Worm (Caenorhabditis elegans): Measurements from ENCODE around the gene fzy-1.

fzy-1 gene

DNA sequence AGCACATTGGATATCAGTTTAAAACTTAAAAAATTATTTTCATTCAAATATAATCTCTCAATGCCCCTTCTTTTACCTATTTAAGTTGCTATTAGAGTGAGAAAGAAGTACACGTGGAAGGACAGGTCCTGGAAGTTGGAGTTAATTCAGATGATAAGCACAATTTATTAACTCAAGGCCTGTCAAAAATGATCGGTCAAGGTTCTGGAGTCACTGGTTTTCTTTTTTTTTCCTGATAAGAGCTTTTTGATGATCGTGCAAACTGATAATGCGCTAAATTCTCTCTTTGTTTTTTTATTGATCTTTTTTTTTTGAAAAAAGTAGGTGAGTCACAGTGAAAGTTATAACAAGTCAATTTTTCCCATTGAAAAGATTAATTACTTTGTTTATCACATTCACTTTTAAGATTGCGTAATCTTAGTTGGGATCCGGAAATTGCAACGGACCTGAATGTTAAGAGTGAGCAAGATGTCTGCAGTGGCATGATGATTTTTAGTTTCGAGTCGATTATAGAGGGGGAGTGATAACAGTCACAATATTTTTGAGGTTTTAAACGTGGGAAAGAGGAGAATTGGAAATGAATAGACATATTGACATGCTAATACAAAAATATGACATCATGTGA lies 12.0 kb downstream of the fzy-1 start:
- TF ChIP-seq ama-1 (optimal IDR thresholded peaks at IDR 0.05) (no peak), hmg-4 (GFP tag; optimal IDR thresholded peaks at IDR 0.05) (no peak), pes-1 (GFP tag; IDR thresholded peaks at IDR 0.05) (no peak), tra-4 (tag; optimal IDR thresholded peaks at IDR 0.05) (no peak), scrt-1 (GFP tag; IDR thresholded peaks at IDR 0.05) (no peak), aly-1 (tag; optimal IDR thresholded peaks at IDR 0.05) (no peak), flt-1 (GFP tag; IDR thresholded peaks at IDR 0.05) (no peak), tbx-37 (GFP tag; conservative IDR thresholded peaks at IDR 0.05) (no peak), F13C5.2 (tag; optimal IDR thresholded peaks at IDR 0.05) (no peak), hnd-1 (tag; optimal IDR thresholded peaks at IDR 0.05) (no peak), B0310.2 (tag; optimal IDR thresholded peaks at IDR 0.05) (no peak), tbx-11 (GFP tag; IDR thresholded peaks at IDR 0.05) (no peak), ceh-36 (tag; optimal IDR thresholded peaks at IDR 0.05) (no peak), ceh-13 (GFP tag; optimal IDR thresholded peaks at IDR 0.05) (no peak)

DNA sequence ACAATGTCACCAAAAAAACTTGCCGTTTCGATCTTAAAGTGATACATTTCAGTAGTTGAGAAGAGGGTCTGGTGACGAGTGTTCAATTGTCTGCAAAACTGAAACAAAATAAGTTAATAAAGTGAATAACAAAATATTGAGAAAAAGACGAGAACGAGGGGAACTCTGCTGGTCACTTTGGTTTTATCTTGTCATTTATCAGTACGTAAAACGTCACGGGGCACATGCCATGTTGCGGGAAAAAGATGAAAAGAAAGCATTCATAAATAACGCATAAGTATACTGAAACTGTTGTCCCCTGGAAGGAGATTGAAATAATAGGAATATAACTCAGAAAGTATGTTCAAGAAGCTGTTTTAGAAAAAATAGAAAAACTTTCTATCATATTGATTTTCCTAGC lies 14.3 kb downstream of the fzy-1 start, which contains the start of gene sahd-1:
TSS of gene sahd-1 (minus strand) at position 100 of the 400 bp plus-strand sequence.
- TF ChIP-seq B0310.2 (tag; optimal IDR thresholded peaks at IDR 0.05), result no peak
- no peak for TF ChIP-seq scrt-1 (GFP tag; IDR thresholded peaks at IDR 0.05)
- TF ChIP-seq sea-1 (GFP tag; conservative IDR thresholded peaks at IDR 0.05), result no peak
- no peak for TF ChIP-seq hnd-1 (tag; optimal IDR thresholded peaks at IDR 0.05)
- TF ChIP-seq ceh-36 (tag; optimal IDR thresholded peaks at IDR 0.05), result no peak
- TF ChIP-seq tbx-11 (GFP tag; IDR thresholded peaks at IDR 0.05), result no peak
- TF ChIP-seq tbx-37 (GFP tag; conservative IDR thresholded peaks at IDR 0.05), result no peak
- no peak for TF ChIP-seq F13C5.2 (tag; optimal IDR thresholded peaks at IDR 0.05)
- TF ChIP-seq hmg-4 (GFP tag; optimal IDR thresholded peaks at IDR 0.05), result no peak
- TF ChIP-seq ama-1 (optimal IDR thresholded peaks at IDR 0.05), result no peak
- TF ChIP-seq flt-1 (GFP tag; IDR thresholded peaks at IDR 0.05), result no peak
- TF ChIP-seq pes-1 (GFP tag; IDR thresholded peaks at IDR 0.05), result no peak
- TF ChIP-seq tra-4 (tag; optimal IDR thresholded peaks at IDR 0.05), result no peak
- no peak for TF ChIP-seq hmbx-1 (tag; optimal IDR thresholded peaks at IDR 0.05)
- no peak for TF ChIP-seq ets-7 (tag; optimal IDR thresholded peaks at IDR 0.05)

DNA sequence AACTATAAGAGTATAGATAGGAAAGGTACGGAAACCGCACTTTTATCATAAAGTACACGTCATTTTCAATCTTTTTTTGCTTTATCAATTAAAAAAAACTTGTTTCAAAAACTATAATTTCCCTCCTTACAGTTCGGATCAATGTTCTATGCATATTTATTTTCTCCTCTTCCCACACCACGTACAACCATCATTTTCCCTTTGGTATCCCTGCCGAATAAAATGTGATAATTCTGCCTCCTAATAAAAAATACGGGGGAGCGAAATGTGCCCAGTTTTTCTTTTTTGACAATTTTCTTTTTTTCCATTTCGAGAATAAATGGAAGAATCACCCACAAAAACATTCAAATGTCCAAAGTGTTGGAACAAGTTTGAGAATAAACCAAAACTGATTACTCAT lies 15.0 kb downstream of the fzy-1 start, which contains the start of gene ZK177.3:
TSS of gene ZK177.3 (plus strand) at position 301 of the 400 bp plus-strand sequence.
- TF ChIP-seq B0310.2 (tag; optimal IDR thresholded peaks at IDR 0.05), result no peak
- TF ChIP-seq F13C5.2 (tag; optimal IDR thresholded peaks at IDR 0.05), result no peak
- no peak for TF ChIP-seq hmg-4 (GFP tag; optimal IDR thresholded peaks at IDR 0.05)
- TF ChIP-seq ceh-36 (tag; optimal IDR thresholded peaks at IDR 0.05), result no peak
- TF ChIP-seq ets-7 (tag; optimal IDR thresholded peaks at IDR 0.05), result no peak
- no peak for TF ChIP-seq hmbx-1 (tag; optimal IDR thresholded peaks at IDR 0.05)
- TF ChIP-seq tbx-37 (GFP tag; conservative IDR thresholded peaks at IDR 0.05), result no peak
- TF ChIP-seq sea-1 (GFP tag; conservative IDR thresholded peaks at IDR 0.05), result no peak
- no peak for TF ChIP-seq flt-1 (GFP tag; IDR thresholded peaks at IDR 0.05)
- TF ChIP-seq ama-1 (optimal IDR thresholded peaks at IDR 0.05), result no peak
- no peak for TF ChIP-seq hnd-1 (tag; optimal IDR thresholded peaks at IDR 0.05)
- no peak for TF ChIP-seq tbx-11 (GFP tag; IDR thresholded peaks at IDR 0.05)
- TF ChIP-seq ceh-13 (GFP tag; optimal IDR thresholded peaks at IDR 0.05), result no peak
- TF ChIP-seq aly-1 (tag; optimal IDR thresholded peaks at IDR 0.05), result no peak
- TF ChIP-seq pes-1 (GFP tag; IDR thresholded peaks at IDR 0.05), result no peak

DNA sequence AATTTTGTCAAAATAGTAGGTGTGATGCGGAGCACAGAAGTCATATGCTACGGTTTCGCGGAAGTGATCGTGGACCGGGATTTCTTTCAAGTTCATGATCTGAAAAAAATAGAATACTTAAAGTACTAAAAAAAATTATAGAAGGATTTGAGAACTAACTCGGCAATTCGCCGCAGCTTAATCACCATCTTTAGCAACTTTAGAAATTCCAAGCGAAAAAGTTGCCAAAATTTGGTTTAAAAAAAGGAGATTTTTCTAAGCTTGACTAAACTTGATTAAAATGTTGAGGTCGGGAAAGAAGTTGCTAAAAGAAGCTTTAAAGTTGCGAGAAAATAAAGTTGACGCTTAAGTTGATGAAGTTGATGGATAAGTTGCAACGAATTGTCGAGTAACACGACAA lies 17.1 kb downstream of the fzy-1 start, which contains the start of gene ZK177.9:
TSS of gene ZK177.9 (minus strand) at position 101 of the 400 bp plus-strand sequence.
- no peak for TF ChIP-seq sea-1 (GFP tag; conservative IDR thresholded peaks at IDR 0.05)
- no peak for TF ChIP-seq ama-1 (optimal IDR thresholded peaks at IDR 0.05)
- TF ChIP-seq pes-1 (GFP tag; IDR thresholded peaks at IDR 0.05), result no peak
- TF ChIP-seq tra-4 (tag; optimal IDR thresholded peaks at IDR 0.05), result no peak
- TF ChIP-seq ceh-36 (tag; optimal IDR thresholded peaks at IDR 0.05), result no peak
- no peak for TF ChIP-seq aly-1 (tag; optimal IDR thresholded peaks at IDR 0.05)
- no peak for TF ChIP-seq flt-1 (GFP tag; IDR thresholded peaks at IDR 0.05)
- TF ChIP-seq scrt-1 (GFP tag; IDR thresholded peaks at IDR 0.05), result no peak
- no peak for TF ChIP-seq B0310.2 (tag; optimal IDR thresholded peaks at IDR 0.05)
- no peak for TF ChIP-seq hmg-4 (GFP tag; optimal IDR thresholded peaks at IDR 0.05)
- TF ChIP-seq tbx-37 (GFP tag; conservative IDR thresholded peaks at IDR 0.05), result no peak
- no peak for TF ChIP-seq tbx-11 (GFP tag; IDR thresholded peaks at IDR 0.05)
- no peak for TF ChIP-seq F13C5.2 (tag; optimal IDR thresholded peaks at IDR 0.05)
- no peak for TF ChIP-seq ets-7 (tag; optimal IDR thresholded peaks at IDR 0.05)
- no peak for TF ChIP-seq hmbx-1 (tag; optimal IDR thresholded peaks at IDR 0.05)
- no peak for TF ChIP-seq hnd-1 (tag; optimal IDR thresholded peaks at IDR 0.05)
- no peak for TF ChIP-seq ceh-13 (GFP tag; optimal IDR thresholded peaks at IDR 0.05)

DNA sequence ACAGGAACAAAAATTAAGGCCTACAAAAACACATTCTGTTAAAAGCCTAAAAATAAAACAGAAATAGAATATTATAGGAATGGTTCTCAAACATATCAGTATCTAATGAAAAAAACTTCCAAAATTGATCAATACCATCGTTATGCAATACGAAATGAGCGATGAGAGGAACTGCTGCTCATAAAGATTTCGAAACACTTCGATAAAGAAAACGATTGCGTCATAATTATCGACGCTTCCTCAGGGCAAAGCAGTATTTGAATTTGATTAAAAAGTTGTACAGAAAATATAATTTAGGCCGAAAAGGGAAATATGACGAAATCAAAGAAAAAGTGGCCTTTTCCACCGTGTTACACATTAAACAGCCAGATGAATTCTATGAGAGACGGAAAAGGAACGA lies 17.5 kb downstream of the fzy-1 start:
- TF ChIP-seq pes-1 (GFP tag; IDR thresholded peaks at IDR 0.05) (no peak), ama-1 (optimal IDR thresholded peaks at IDR 0.05) (no peak), ceh-13 (GFP tag; optimal IDR thresholded peaks at IDR 0.05) (no peak), sea-1 (GFP tag; conservative IDR thresholded peaks at IDR 0.05) (no peak), B0310.2 (tag; optimal IDR thresholded peaks at IDR 0.05) (no peak), flt-1 (GFP tag; IDR thresholded peaks at IDR 0.05) (no peak), aly-1 (tag; optimal IDR thresholded peaks at IDR 0.05) (no peak), F13C5.2 (tag; optimal IDR thresholded peaks at IDR 0.05) (no peak), hmg-4 (GFP tag; optimal IDR thresholded peaks at IDR 0.05) (no peak)

DNA sequence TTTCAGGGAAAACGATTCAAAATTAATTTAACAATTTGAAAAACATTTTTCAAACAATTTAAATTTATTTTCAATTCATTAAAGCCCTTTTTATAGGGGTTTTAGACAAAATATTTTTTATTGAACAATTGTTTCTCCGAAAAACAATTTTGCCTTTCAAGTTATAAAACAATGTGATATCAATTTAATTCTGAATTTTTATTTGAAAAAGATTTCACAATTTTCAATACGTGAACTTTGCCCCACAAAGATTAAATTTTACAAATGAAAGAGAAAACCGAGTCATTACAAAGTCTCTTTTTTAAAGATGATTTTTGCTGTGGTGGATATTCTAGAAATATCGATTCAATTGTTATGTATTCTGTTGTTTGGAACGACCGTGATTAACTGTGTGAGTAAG lies 18.3 kb downstream of the fzy-1 start, which contains the start of gene ZK177.2:
TSS of gene ZK177.2 (plus strand) at position 301 of the 400 bp plus-strand sequence.
- no peak for TF ChIP-seq ceh-36 (tag; optimal IDR thresholded peaks at IDR 0.05)
- TF ChIP-seq hmbx-1 (tag; optimal IDR thresholded peaks at IDR 0.05), result no peak
- TF ChIP-seq aly-1 (tag; optimal IDR thresholded peaks at IDR 0.05), result no peak
- TF ChIP-seq hnd-1 (tag; optimal IDR thresholded peaks at IDR 0.05), result no peak
- no peak for TF ChIP-seq pes-1 (GFP tag; IDR thresholded peaks at IDR 0.05)
- TF ChIP-seq sea-1 (GFP tag; conservative IDR thresholded peaks at IDR 0.05), result no peak
- no peak for TF ChIP-seq ceh-13 (GFP tag; optimal IDR thresholded peaks at IDR 0.05)
- no peak for TF ChIP-seq F13C5.2 (tag; optimal IDR thresholded peaks at IDR 0.05)
- no peak for TF ChIP-seq B0310.2 (tag; optimal IDR thresholded peaks at IDR 0.05)
- no peak for TF ChIP-seq ets-7 (tag; optimal IDR thresholded peaks at IDR 0.05)
- TF ChIP-seq tra-4 (tag; optimal IDR thresholded peaks at IDR 0.05), result no peak
- no peak for TF ChIP-seq flt-1 (GFP tag; IDR thresholded peaks at IDR 0.05)
- TF ChIP-seq tbx-11 (GFP tag; IDR thresholded peaks at IDR 0.05), result no peak
- no peak for TF ChIP-seq scrt-1 (GFP tag; IDR thresholded peaks at IDR 0.05)
- no peak for TF ChIP-seq ama-1 (optimal IDR thresholded peaks at IDR 0.05)
- no peak for TF ChIP-seq hmg-4 (GFP tag; optimal IDR thresholded peaks at IDR 0.05)
